Fruit fly (Drosophila melanogaster): Measurements from ENCODE around the gene Rca1.

dm6 chr2L:6833661-6834073 lies 18.4 kb upstream of the Rca1 start:
- TF ChIP-seq Sin3A (optimal IDR thresholded peaks at IDR 0.05) (no peak), ttk (optimal IDR thresholded peaks at IDR 0.05) (no peak), Myc (optimal IDR thresholded peaks at IDR 0.05) (no peak)

Measured in Kc167 (cell line).